Worm (Caenorhabditis elegans) whole organism, late embryonic: Measurements from ENCODE around the gene H12D21.5.

Experiments used
- dve-1 ChIP-seq: sonication (generic microtip); optimal IDR thresholded peaks from 2 replicates; lab custom pipeline; 2017; ENCODE audit warnings: antibody characterized with exemption, mild to moderate bottlenecking, missing genetic modification characterization, missing compliant biosample characterization
- hlh-15 ChIP-seq: sonication (generic microtip); optimal IDR thresholded peaks from 2 replicates; lab custom pipeline; 2016; ENCODE audit warnings: missing genetic modification characterization, missing compliant biosample characterization
- hlh-8 ChIP-seq: sonication (generic microtip); optimal IDR thresholded peaks from 2 replicates; lab custom pipeline; 2016; ENCODE audit warnings: missing genotype, missing genetic modification characterization, missing compliant biosample characterization
- nfya-1 ChIP-seq: sonication (generic microtip); optimal IDR thresholded peaks from 2 replicates; lab custom pipeline; 2017; ENCODE audit warnings: missing genetic modification characterization, mild to moderate bottlenecking, missing compliant biosample characterization, antibody characterized with exemption, moderate library complexity
- pqm-1 ChIP-seq: sonication (generic microtip); optimal IDR thresholded peaks from 2 replicates; lab custom pipeline; 2016; ENCODE audit warnings: missing genetic modification characterization, missing compliant biosample characterization
- unc-55 ChIP-seq: sonication (generic microtip); optimal IDR thresholded peaks from 2 replicates; lab custom pipeline; 2017; ENCODE audit warnings: missing biosample characterization, missing genetic modification reagents, missing genetic modification characterization

- no peak for TF ChIP-seq unc-55 (GFP tag; lab: Kevin White, UChicago)
- no peak for TF ChIP-seq nfya-1 (tag; lab: Kevin White, UChicago)
- TF ChIP-seq pqm-1 (tag; lab: Kevin White, UChicago) = no peak
- no peak for TF ChIP-seq dve-1 (tag; lab: Kevin White, UChicago)
- TF ChIP-seq hlh-15 = no peak
- TF ChIP-seq hlh-8 (tag; lab: Kevin White, UChicago) = no peak
These were observed 39.8 kb downstream of the H12D21.5 start for ce11 chrV:14933450-14934218.
